Worm (Caenorhabditis elegans) whole organism, L1 larva: ENCODE results near the gene D1046.16.

ENCODE experiments used
- C04F5.9 ChIP-seq: sonication (generic microtip); optimal IDR thresholded peaks from 2 replicates; lab custom pipeline; 2016; ENCODE audit warnings: missing genetic modification characterization, missing compliant biosample characterization
- C16A3.4 ChIP-seq: fragments of 150-350 bp; optimal IDR thresholded peaks from 2 replicates; lab custom pipeline; 2014; ENCODE audit warnings: missing biosample characterization, missing genetic modification characterization
- C34B4.2 ChIP-seq: sonication (generic microtip); optimal IDR thresholded peaks from 2 replicates; lab custom pipeline; 2017; ENCODE audit warnings: mild to moderate bottlenecking, missing genetic modification characterization, missing compliant biosample characterization
- F16B12.6 ChIP-seq: fragments of 150-350 bp; optimal IDR thresholded peaks from 2 replicates; lab custom pipeline; 2014; ENCODE audit warnings: missing biosample characterization, missing genetic modification characterization
- Y116A8C.19 ChIP-seq: sonication (generic microtip); optimal IDR thresholded peaks from 2 replicates; lab custom pipeline; 2016; ENCODE audit warnings: missing compliant biosample characterization, missing genetic modification characterization, borderline replicate concordance
- aly-2 ChIP-seq: fragments of 150-350 bp; optimal IDR thresholded peaks from 2 replicates; lab custom pipeline; 2014; ENCODE audit warnings: missing biosample characterization, missing genetic modification characterization
- ceh-63 ChIP-seq: fragments of 200-800 bp; sonication (Bioruptor generic); optimal IDR thresholded peaks from 2 replicates; lab custom pipeline; 2018; ENCODE audit warnings: mild to moderate bottlenecking, missing genetic modification characterization, missing compliant biosample characterization
- ceh-8 ChIP-seq: fragments of 200-800 bp; sonication (Bioruptor generic); optimal IDR thresholded peaks from 2 replicates; lab custom pipeline; 2018; ENCODE audit warnings: mild to moderate bottlenecking, missing genetic modification characterization, moderate library complexity, missing compliant biosample characterization
- ces-1 ChIP-seq: fragments of 150-350 bp; optimal IDR thresholded peaks from 2 replicates; lab custom pipeline; 2014; ENCODE audit warnings: missing biosample characterization, missing genetic modification reagents, missing genetic modification characterization
- dsc-1 ChIP-seq: sonication (generic microtip); optimal IDR thresholded peaks from 2 replicates; lab custom pipeline; 2016; ENCODE audit warnings: mild to moderate bottlenecking, missing genetic modification characterization, missing compliant biosample characterization
- efl-1 ChIP-seq, 4 experiments: fragments of 150-350 bp; optimal IDR thresholded peaks in 3 of 4; peaks in 1 of 4; 1 replicate in 1 of 4; 2 replicates in 3 of 4; lab custom pipeline; 2014; ENCODE audit warnings: missing biosample characterization in 2 of 4, missing genetic modification characterization in 2 of 4, missing genetic modification reagents in 2 of 4
- egl-13 ChIP-seq: sonication (generic microtip); optimal IDR thresholded peaks from 2 replicates; lab custom pipeline; 2016; ENCODE audit warnings: missing genotype, missing genetic modification reagents, missing genetic modification characterization, missing compliant biosample characterization
- egl-27 ChIP-seq, 2 experiments: fragments of 150-350 bp in 1 of 2; sonication (generic microtip); optimal IDR thresholded peaks; 3 replicates each; lab custom pipeline; 2017 to 2018; ENCODE audit warnings: missing biosample characterization in 2 of 2, missing genetic modification characterization in 2 of 2, missing genetic modification reagents in 2 of 2
- elt-2 ChIP-seq: sonication (generic microtip); optimal IDR thresholded peaks from 2 replicates; lab custom pipeline; 2016; ENCODE audit warnings: missing genetic modification characterization, mild to moderate bottlenecking, inconsistent platforms, missing compliant biosample characterization, missing genetic modification reagents
- fkh-10 ChIP-seq: sonication (generic microtip); optimal IDR thresholded peaks from 2 replicates; lab custom pipeline; 2017; ENCODE audit warnings: missing biosample characterization, missing genetic modification reagents, missing genetic modification characterization
- fkh-4 ChIP-seq: sonication (generic microtip); optimal IDR thresholded peaks from 2 replicates; lab custom pipeline; 2016; ENCODE audit warnings: missing compliant biosample characterization, missing genetic modification characterization, borderline replicate concordance
- fkh-8 ChIP-seq: sonication (generic microtip); optimal IDR thresholded peaks from 2 replicates; lab custom pipeline; 2016; ENCODE audit warnings: mild to moderate bottlenecking, missing genetic modification characterization, missing compliant biosample characterization
- fos-1 ChIP-seq: fragments of 150-350 bp; optimal IDR thresholded peaks from 2 replicates; lab custom pipeline; 2014; ENCODE audit warnings: missing biosample characterization, missing genetic modification characterization
- hlh-17 ChIP-seq: fragments of 200-800 bp; sonication (Bioruptor generic); optimal IDR thresholded peaks from 2 replicates; lab custom pipeline; 2018; ENCODE audit warnings: missing genetic modification characterization, mild to moderate bottlenecking, missing compliant biosample characterization, moderate library complexity, borderline replicate concordance
- hlh-4 ChIP-seq: sonication (generic microtip); optimal IDR thresholded peaks from 2 replicates; lab custom pipeline; 2016; ENCODE audit warnings: mild to moderate bottlenecking, missing genetic modification characterization, missing compliant biosample characterization
- irx-1 ChIP-seq: sonication (generic microtip); optimal IDR thresholded peaks from 2 replicates; lab custom pipeline; 2016; ENCODE audit warnings: missing genetic modification characterization, missing compliant biosample characterization
- jun-1 ChIP-seq: fragments of 150-350 bp; optimal IDR thresholded peaks from 2 replicates; lab custom pipeline; 2014; ENCODE audit warnings: missing biosample characterization, missing genetic modification reagents, missing genetic modification characterization
- lin-14 ChIP-seq: fragments of 200-800 bp; sonication (Bioruptor generic); optimal IDR thresholded peaks from 2 replicates; lab custom pipeline; 2018; ENCODE audit warnings: mild to moderate bottlenecking, missing genetic modification characterization, moderate library complexity, missing compliant biosample characterization
- lin-35 ChIP-seq, 2 experiments: fragments of 150-350 bp; optimal IDR thresholded peaks; 2 replicates each; lab custom pipeline; 2014; ENCODE audit warnings: missing biosample characterization in 2 of 2, missing genetic modification characterization in 2 of 2, missing genetic modification reagents in 2 of 2
- lin-39 ChIP-seq: fragments of 150-350 bp; optimal IDR thresholded peaks from 2 replicates; lab custom pipeline; 2014; ENCODE audit warnings: missing biosample characterization, missing genetic modification reagents, missing genetic modification characterization
- lir-3 ChIP-seq: sonication (generic microtip); optimal IDR thresholded peaks from 2 replicates; lab custom pipeline; 2016; ENCODE audit warnings: mild to moderate bottlenecking, missing genetic modification characterization, moderate library complexity, missing compliant biosample characterization; ENCODE audit not compliant: poor library complexity
- lsy-2 ChIP-seq, 2 experiments: fragments of 150-350 bp; optimal IDR thresholded peaks; 2 replicates each; lab custom pipeline; 2014; ENCODE audit warnings: missing biosample characterization in 2 of 2, missing genetic modification characterization in 2 of 2
- mab-9 ChIP-seq: fragments of 200-800 bp; sonication (Bioruptor generic); IDR thresholded peaks from 2 replicates; pipeline ENCODE4 v1.3.6; 2022; ENCODE audit warnings: missing genetic modification reagents, missing genetic modification characterization, missing compliant biosample characterization
- mdl-1 ChIP-seq, 2 experiments: fragments of 150-350 bp; optimal IDR thresholded peaks; 2 replicates each; lab custom pipeline; 2014 to 2017; ENCODE audit warnings: missing biosample characterization in 2 of 2, missing genetic modification characterization in 2 of 2, inconsistent platforms in 1 of 2
- nhr-11 ChIP-seq: fragments of 150-350 bp; optimal IDR thresholded peaks from 2 replicates; lab custom pipeline; 2014; ENCODE audit warnings: missing biosample characterization, missing genetic modification characterization
- nhr-12 ChIP-seq: sonication (generic microtip); optimal IDR thresholded peaks from 2 replicates; lab custom pipeline; 2017; ENCODE audit warnings: missing biosample characterization, missing genetic modification characterization
- nhr-19 ChIP-seq: fragments of 200-800 bp; sonication (Bioruptor generic); conservative IDR thresholded peaks from 2 replicates; pipeline ENCODE4 v1.3.6; 2022; ENCODE audit warnings: missing genetic modification characterization, missing compliant biosample characterization
- nhr-20 ChIP-seq: sonication (generic microtip); optimal IDR thresholded peaks from 2 replicates; lab custom pipeline; 2016; ENCODE audit warnings: mild to moderate bottlenecking, missing genetic modification characterization, missing compliant biosample characterization
- nhr-237 ChIP-seq: fragments of 150-350 bp; optimal IDR thresholded peaks from 2 replicates; lab custom pipeline; 2014; ENCODE audit warnings: missing biosample characterization, missing genetic modification characterization
- nhr-71 ChIP-seq: sonication (generic microtip); optimal IDR thresholded peaks from 2 replicates; lab custom pipeline; 2016; ENCODE audit warnings: mild to moderate bottlenecking, missing genetic modification characterization, moderate library complexity, missing compliant biosample characterization
- nhr-76 ChIP-seq: sonication (generic microtip); optimal IDR thresholded peaks from 2 replicates; lab custom pipeline; 2017; ENCODE audit warnings: missing biosample characterization, missing genetic modification characterization
- nhr-85 ChIP-seq: sonication (generic microtip); peaks from one replicate; lab custom pipeline; 2016; ENCODE audit warnings: missing genetic modification characterization, inconsistent platforms, missing compliant biosample characterization
- nhr-90 ChIP-seq: sonication (generic microtip); optimal IDR thresholded peaks from 2 replicates; lab custom pipeline; 2016; ENCODE audit warnings: mild to moderate bottlenecking, missing genetic modification characterization, missing compliant biosample characterization; ENCODE audit not compliant: poor library complexity
- pag-3 ChIP-seq: sonication (generic microtip); optimal IDR thresholded peaks from 2 replicates; lab custom pipeline; 2017; ENCODE audit warnings: missing genetic modification characterization, mild to moderate bottlenecking, missing compliant biosample characterization, antibody characterized with exemption, borderline replicate concordance; ENCODE audit not compliant: insufficient read depth
- pax-3 ChIP-seq: fragments of 200-800 bp; sonication (Bioruptor generic); optimal IDR thresholded peaks from 2 replicates; lab custom pipeline; 2018; ENCODE audit warnings: mild to moderate bottlenecking, missing genetic modification characterization, moderate library complexity, missing compliant biosample characterization
- pqm-1 ChIP-seq: sonication (generic microtip); optimal IDR thresholded peaks from 3 replicates; lab custom pipeline; 2017; ENCODE audit warnings: missing biosample characterization, missing genetic modification characterization
- sox-4 ChIP-seq: sonication (generic microtip); optimal IDR thresholded peaks from 2 replicates; lab custom pipeline; 2016; ENCODE audit warnings: missing genetic modification characterization, missing compliant biosample characterization
- swsn-7 ChIP-seq: sonication (generic microtip); optimal IDR thresholded peaks from 2 replicates; lab custom pipeline; 2016; ENCODE audit warnings: missing genetic modification characterization, missing compliant biosample characterization
- tbx-2 ChIP-seq: sonication (generic microtip); optimal IDR thresholded peaks from 2 replicates; lab custom pipeline; 2016; ENCODE audit warnings: missing genetic modification characterization, missing compliant biosample characterization
- tlp-1 ChIP-seq: fragments of 150-350 bp; optimal IDR thresholded peaks from 2 replicates; lab custom pipeline; 2014; ENCODE audit warnings: missing biosample characterization, missing genetic modification characterization
- unc-30 ChIP-seq: sonication (generic microtip); optimal IDR thresholded peaks from 2 replicates; lab custom pipeline; 2017; ENCODE audit warnings: missing biosample characterization, missing genetic modification characterization
- unc-86 ChIP-seq: sonication (generic microtip); optimal IDR thresholded peaks from 2 replicates; lab custom pipeline; 2016; ENCODE audit warnings: missing genetic modification characterization, missing compliant biosample characterization
- ztf-11 ChIP-seq, 2 experiments: sonication (generic microtip); optimal IDR thresholded peaks; 2 replicates each; lab custom pipeline; 2016 to 2017; ENCODE audit warnings: missing genetic modification characterization in 2 of 2, missing biosample characterization in 1 of 2, missing compliant biosample characterization in 1 of 2
- ztf-4 ChIP-seq: fragments of 150-350 bp; optimal IDR thresholded peaks from 2 replicates; lab custom pipeline; 2014; ENCODE audit warnings: missing biosample characterization, missing genetic modification characterization

The D1046.16 gene

DNA sequence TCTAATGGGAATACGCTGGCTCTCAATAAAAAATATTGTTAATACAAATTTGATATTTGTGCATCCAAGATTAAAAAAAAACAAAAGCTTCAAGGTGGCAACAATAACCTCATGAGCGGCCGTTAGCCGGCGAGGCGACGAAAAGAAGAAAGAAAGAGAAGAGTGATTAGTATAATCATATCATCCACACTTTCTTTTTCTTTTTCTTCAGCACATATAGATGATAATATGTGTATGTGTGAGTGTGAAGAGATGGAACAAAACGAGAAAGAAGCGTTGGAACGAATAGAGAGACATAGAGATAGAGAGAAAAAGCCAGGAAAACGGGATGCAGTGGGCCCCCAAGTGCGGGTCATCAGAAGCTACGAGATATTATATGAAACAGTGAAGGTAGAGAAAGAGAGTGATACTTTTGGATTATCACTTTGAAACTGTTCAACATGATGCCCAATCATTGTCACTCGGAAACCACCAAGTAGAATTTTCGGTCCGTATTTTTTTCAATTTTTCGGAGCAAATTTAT lies 1.6 kb upstream of the D1046.16 start (continued):
- TF ChIP-seq tbx-2 (tag; lab: Kevin White, UChicago) (no peak), elt-2 (tag; lab: Kevin White, UChicago) (no peak), hlh-4 (tag; lab: Kevin White, UChicago) (no peak), pqm-1 (tag; lab: Kevin White, UChicago) (no peak), ces-1 (GFP tag; lab: Kevin White, UChicago) (no peak), irx-1 (tag; lab: Kevin White, UChicago) (no peak), tlp-1 (no peak), swsn-7 (peak; percentile 2), lin-39 (tag; lab: Kevin White, UChicago) (no peak), efl-1 (optimal IDR thresholded peaks at IDR 0.05; lab: Kevin White, UChicago) (peak; percentile 13), efl-1 (GFP tag; optimal IDR thresholded peaks at IDR 0.05 in 1 of 2; lab: Kevin White, UChicago) (peak in 1 of 2 experiments; percentile 56)

DNA sequence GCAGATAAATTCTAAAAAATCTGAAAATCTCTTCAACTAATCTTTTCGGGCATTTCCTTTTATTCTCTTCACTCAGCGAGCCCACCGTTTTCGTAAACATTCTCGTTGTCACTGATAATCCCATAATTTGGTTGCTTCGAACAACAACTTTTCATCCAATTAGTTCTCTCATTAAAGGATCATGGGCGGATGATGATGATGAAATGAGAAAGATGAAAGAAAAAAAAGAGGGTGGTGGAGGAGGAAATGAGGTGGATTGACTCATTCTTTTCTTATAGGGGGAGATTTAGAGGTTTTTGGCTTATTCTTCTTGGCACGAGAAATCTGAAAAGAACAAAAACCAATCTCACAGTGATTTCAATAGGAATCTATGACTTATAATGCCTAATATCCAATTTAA lies 784 bp upstream of the D1046.16 start:
- TF ChIP-seq aly-2 (tag; lab: Kevin White, UChicago) (no peak), sox-4 (tag; lab: Kevin White, UChicago) (no peak), unc-86 (no peak), F16B12.6 (no peak), pax-3 (tag; lab: Kevin White, UChicago) (peak; percentile 52), egl-13 (tag; lab: Kevin White, UChicago) (peak; percentile 7), mab-9 (GFP tag; lab: Robert Waterston, UW) (no peak), C04F5.9 (tag; lab: Kevin White, UChicago) (no peak), lin-14 (GFP tag; lab: Kevin White, UChicago) (peak; percentile 23), nhr-237 (tag; lab: Kevin White, UChicago) (no peak), nhr-71 (tag; lab: Kevin White, UChicago) (peak; percentile 17), dsc-1 (tag; lab: Kevin White, UChicago) (peak; percentile 99), elt-2 (tag; lab: Kevin White, UChicago) (no peak), unc-30 (no peak), pqm-1 (tag; lab: Kevin White, UChicago) (no peak), Y116A8C.19 (tag; lab: Kevin White, UChicago) (no peak), hlh-17 (GFP tag; lab: Kevin White, UChicago) (no peak), jun-1 (tag; lab: Kevin White, UChicago) (no peak), lsy-2 (tag; optimal IDR thresholded peaks at IDR 0.05; lab: Kevin White, UChicago) (peak in 1 of 2 experiments; percentile 17), nhr-85 (tag; lab: Kevin White, UChicago) (peak; percentile 61), tbx-2 (tag; lab: Kevin White, UChicago) (no peak), efl-1 (optimal IDR thresholded peaks at IDR 0.05; lab: Kevin White, UChicago) (no peak), efl-1 (GFP tag; optimal IDR thresholded peaks at IDR 0.05 in 1 of 2; lab: Kevin White, UChicago) (no peak), nhr-90 (tag; lab: Kevin White, UChicago) (no peak), lir-3 (tag; lab: Kevin White, UChicago) (no peak), nhr-11 (tag; lab: Kevin White, UChicago) (no peak), nhr-19 (no peak), lin-35 (GFP tag; optimal IDR thresholded peaks at IDR 0.05; lab: Kevin White, UChicago) (no peak), C34B4.2 (tag; lab: Kevin White, UChicago) (no peak), nhr-20 (tag; lab: Kevin White, UChicago) (no peak), fkh-10 (no peak), ceh-63 (GFP tag; lab: Kevin White, UChicago) (no peak), egl-27 (tag; optimal IDR thresholded peaks at IDR 0.05; lab: Kevin White, UChicago) (no peak), fkh-4 (tag; lab: Kevin White, UChicago) (peak; percentile 20), nhr-76 (tag; lab: Kevin White, UChicago) (no peak), ztf-4 (tag; lab: Kevin White, UChicago) (no peak), fos-1 (tag; lab: Kevin White, UChicago) (peak; percentile 9), pag-3 (tag; lab: Kevin White, UChicago) (no peak), nhr-12 (no peak), fkh-8 (peak; percentile 42), mdl-1 (tag; optimal IDR thresholded peaks at IDR 0.05; lab: Kevin White, UChicago) (no peak), ztf-11 (tag; optimal IDR thresholded peaks at IDR 0.05; lab: Kevin White, UChicago) (no peak), ceh-8 (no peak), C16A3.4 (tag; lab: Kevin White, UChicago) (no peak), irx-1 (tag; lab: Kevin White, UChicago) (no peak)
